Fruit fly (Drosophila melanogaster): ENCODE results near the gene CG33710.

The CG33710 gene

dm6 chr3L:20000878-20001640 lies 48.5 kb upstream of the CG33710 start (continued):
- TF ChIP-seq psq (GFP tag; optimal IDR thresholded peaks at IDR 0.05): no peak
- no peak for TF ChIP-seq chm (GFP tag; IDR thresholded peaks at IDR 0.05)
- TF ChIP-seq Tbp (GFP tag; optimal IDR thresholded peaks at IDR 0.05): no peak
- TF ChIP-seq ap (GFP tag; IDR thresholded peaks at IDR 0.05): no peak
- no peak for TF ChIP-seq dm (GFP tag; optimal IDR thresholded peaks at IDR 0.05)
- no peak for TF ChIP-seq Nf-YC (tag; optimal IDR thresholded peaks at IDR 0.05)
- TF ChIP-seq insv (GFP tag; optimal IDR thresholded peaks at IDR 0.05): peak in 1 of 2 experiments; percentile 24
- TF ChIP-seq BEAF-32 (GFP tag; optimal IDR thresholded peaks at IDR 0.05): peak; percentile 40
- TF ChIP-seq CG6689 (GFP tag; IDR thresholded peaks at IDR 0.05): no peak
- TF ChIP-seq CG4360 (GFP tag; IDR thresholded peaks at IDR 0.05): no peak
- no peak for TF ChIP-seq sna (GFP tag; IDR thresholded peaks at IDR 0.05; ENCODE audit: partially characterized antibody)
- TF ChIP-seq zfh2 (GFP tag; optimal IDR thresholded peaks at IDR 0.05): no peak
- TF ChIP-seq pb (GFP tag; optimal IDR thresholded peaks at IDR 0.05): no peak
- no peak for TF ChIP-seq gro (GFP tag; optimal IDR thresholded peaks at IDR 0.05)
- TF ChIP-seq oc (tag; optimal IDR thresholded peaks at IDR 0.05): no peak
- TF ChIP-seq CG7271 (tag; optimal IDR thresholded peaks at IDR 0.05): no peak
- no peak for TF ChIP-seq CG12219 (GFP tag; optimal IDR thresholded peaks at IDR 0.05)
- no peak for TF ChIP-seq Dbx (GFP tag; IDR thresholded peaks at IDR 0.05)
- TF ChIP-seq Rfx (GFP tag; IDR thresholded peaks at IDR 0.05): no peak
- no peak for TF ChIP-seq ase (GFP tag; IDR thresholded peaks at IDR 0.05)
- TF ChIP-seq CG9727 (GFP tag; optimal IDR thresholded peaks at IDR 0.05): no peak
- TF ChIP-seq E2f1 (GFP tag; IDR thresholded peaks at IDR 0.05): no peak
- TF ChIP-seq Lpt (GFP tag; optimal IDR thresholded peaks at IDR 0.05): no peak
- TF ChIP-seq Hmr (GFP tag; optimal IDR thresholded peaks at IDR 0.05): no peak
- no peak for TF ChIP-seq bab2 (GFP tag; optimal IDR thresholded peaks at IDR 0.05)
- no peak for TF ChIP-seq inv (GFP tag; IDR thresholded peaks at IDR 0.05; ENCODE audit: partially characterized antibody)
- no peak for TF ChIP-seq disco-r (GFP tag; optimal IDR thresholded peaks at IDR 0.05)
- peak; percentile 44 for TF ChIP-seq CG11723 (GFP tag; optimal IDR thresholded peaks at IDR 0.05)
- no peak for TF ChIP-seq ab (GFP tag; optimal IDR thresholded peaks at IDR 0.05)
- TF ChIP-seq CG18262 (tag; optimal IDR thresholded peaks at IDR 0.05): no peak
- no peak for TF ChIP-seq CG18619 (GFP tag; optimal IDR thresholded peaks at IDR 0.05)
- TF ChIP-seq lab (GFP tag; optimal IDR thresholded peaks at IDR 0.05): no peak
- no peak for TF ChIP-seq knrl (GFP tag; IDR thresholded peaks at IDR 0.05; ENCODE audit: partially characterized antibody)
- no peak for TF ChIP-seq crol (GFP tag; IDR thresholded peaks at IDR 0.05)
- TF ChIP-seq al (GFP tag; IDR thresholded peaks at IDR 0.05): no peak
- peak; percentile 58 for TF ChIP-seq CG17802 (tag; optimal IDR thresholded peaks at IDR 0.05)
- TF ChIP-seq yki (optimal IDR thresholded peaks at IDR 0.05): no peak
- TF ChIP-seq Atf6 (GFP tag; IDR thresholded peaks at IDR 0.05): no peak
- peak; percentile 44 for TF ChIP-seq pzg (GFP tag; optimal IDR thresholded peaks at IDR 0.05)
- TF ChIP-seq CG12071 (GFP tag; optimal IDR thresholded peaks at IDR 0.05): no peak
- TF ChIP-seq CG2712 (tag; optimal IDR thresholded peaks at IDR 0.05): no peak
- TF ChIP-seq az2 (GFP tag; optimal IDR thresholded peaks at IDR 0.05): no peak
- TF ChIP-seq CG3407 (GFP tag; optimal IDR thresholded peaks at IDR 0.05): no peak
- no peak for TF ChIP-seq H2.0 (GFP tag; IDR thresholded peaks at IDR 0.05)
- no peak for TF ChIP-seq tna (GFP tag; IDR thresholded peaks at IDR 0.05; ENCODE audit: partially characterized antibody)
- no peak for TF ChIP-seq Sox100B (GFP tag; optimal IDR thresholded peaks at IDR 0.05)
- no peak for TF ChIP-seq CG17385 (GFP tag; optimal IDR thresholded peaks at IDR 0.05)
- no peak for TF ChIP-seq Asciz (GFP tag; optimal IDR thresholded peaks at IDR 0.05)
- 0 out of 2 replicates have a peak, but pooled peaks have one; percentile 15 for TF ChIP-seq unc-4 (GFP tag; IDR thresholded peaks at IDR 0.05; ENCODE audit: partially characterized antibody)
- no peak for TF ChIP-seq CG13123 (GFP tag; optimal IDR thresholded peaks at IDR 0.05)
- TF ChIP-seq CG17568 (GFP tag; optimal IDR thresholded peaks at IDR 0.05): no peak

All from whole organism, embryonic.